Fruit fly (Drosophila melanogaster) whole organism, pupa: Measurements from ENCODE around the gene ergic53.

Experiments used
- CG10348 ChIP-seq: fragments of 200-800 bp; sonication (Bioruptor generic); IDR thresholded peaks from 2 replicates; pipeline ENCODE4 v1.3.6; 2022; ENCODE audit warnings: missing biosample characterization, missing genetic modification characterization
- CG12605 ChIP-seq: fragments of 200-800 bp; sonication (Bioruptor generic); IDR thresholded peaks from 2 replicates; pipeline ENCODE4 v1.3.6; 2022; ENCODE audit warnings: missing biosample characterization, missing genetic modification characterization
- CG13204 ChIP-seq: fragments of 200-800 bp; sonication (Bioruptor generic); optimal IDR thresholded peaks from 2 replicates; lab custom pipeline; 2018; ENCODE audit warnings: missing biosample characterization, mild to moderate bottlenecking, missing genetic modification characterization, moderate library complexity
- CG14655 ChIP-seq: fragments of 200-800 bp; sonication (Bioruptor generic); optimal IDR thresholded peaks from 3 replicates; lab custom pipeline; 2017; ENCODE audit warnings: mild to moderate bottlenecking, missing biosample characterization, missing genetic modification reagents, missing genetic modification characterization
- CG15710 ChIP-seq: fragments of 200-800 bp; sonication (Bioruptor generic); optimal IDR thresholded peaks from 2 replicates; lab custom pipeline; 2018; ENCODE audit warnings: missing biosample characterization, mild to moderate bottlenecking, missing genetic modification characterization, moderate library complexity
- CG17806 ChIP-seq: fragments of 200-800 bp; sonication (Bioruptor generic); optimal IDR thresholded peaks from 2 replicates; lab custom pipeline; 2018; ENCODE audit warnings: missing biosample characterization, mild to moderate bottlenecking, missing genetic modification characterization, moderate library complexity
- CG32121 ChIP-seq: fragments of 200-800 bp; sonication (Bioruptor generic); IDR thresholded peaks from 2 replicates; pipeline ENCODE4 v1.3.6; 2022; ENCODE audit warnings: missing biosample characterization, missing genetic modification characterization
- CG34367 ChIP-seq: fragments of 200-800 bp; sonication (Bioruptor generic); optimal IDR thresholded peaks from 2 replicates; lab custom pipeline; 2018; ENCODE audit warnings: missing biosample characterization, mild to moderate bottlenecking, missing genetic modification characterization
- CG4496 ChIP-seq: fragments of 200-800 bp; sonication (Bioruptor generic); IDR thresholded peaks from 3 replicates; pipeline ENCODE4 v1.3.6; 2022; ENCODE audit warnings: missing biosample characterization, missing genetic modification characterization
- CG8159 ChIP-seq: fragments of 200-800 bp; sonication (Bioruptor generic); optimal IDR thresholded peaks from 3 replicates; lab custom pipeline; 2018; ENCODE audit warnings: missing biosample characterization, mild to moderate bottlenecking, missing genetic modification characterization, moderate library complexity
- CG8301 ChIP-seq: fragments of 200-800 bp; sonication (Bioruptor generic); optimal IDR thresholded peaks from 2 replicates; lab custom pipeline; 2018; ENCODE audit warnings: missing biosample characterization, mild to moderate bottlenecking, missing genetic modification characterization
- CG9948 ChIP-seq: fragments of 200-800 bp; sonication (Bioruptor generic); optimal IDR thresholded peaks from 2 replicates; lab custom pipeline; 2018; ENCODE audit warnings: missing biosample characterization, mild to moderate bottlenecking, missing genetic modification characterization, moderate library complexity
- D1 ChIP-seq: fragments of 200-800 bp; sonication (Bioruptor generic); optimal IDR thresholded peaks from 2 replicates; lab custom pipeline; 2018; ENCODE audit warnings: missing biosample characterization, mild to moderate bottlenecking, missing genetic modification characterization, moderate library complexity
- EcR ChIP-seq: fragments of 200-800 bp; sonication (Bioruptor generic); optimal IDR thresholded peaks from 3 replicates; lab custom pipeline; 2019; ENCODE audit warnings: missing biosample characterization, missing genetic modification characterization, mild to moderate bottlenecking, moderate library complexity, missing genetic modification reagents
- Ets98B ChIP-seq: fragments of 200-800 bp; sonication (Bioruptor generic); IDR thresholded peaks from 2 replicates; pipeline ENCODE4 v1.3.6; 2022; ENCODE audit warnings: missing biosample characterization, missing genetic modification characterization
- Pif1A ChIP-seq: fragments of 200-800 bp; sonication (Bioruptor generic); optimal IDR thresholded peaks from 3 replicates; lab custom pipeline; 2016; ENCODE audit warnings: missing biosample characterization, missing genetic modification characterization
- Pif1B ChIP-seq: fragments of 200-800 bp; sonication (Bioruptor generic); optimal IDR thresholded peaks from 3 replicates; lab custom pipeline; 2016; ENCODE audit warnings: missing biosample characterization, missing genetic modification characterization
- Snoo ChIP-seq: fragments of 200-800 bp; sonication (Bioruptor generic); optimal IDR thresholded peaks from 3 replicates; lab custom pipeline; 2017; ENCODE audit warnings: missing biosample characterization, mild to moderate bottlenecking, missing genetic modification characterization, inconsistent platforms
- fd96Ca ChIP-seq: fragments of 200-800 bp; sonication (Bioruptor generic); IDR thresholded peaks from 3 replicates; pipeline ENCODE4 v1.3.6; 2022; ENCODE audit warnings: missing biosample characterization, missing genetic modification characterization
- gl ChIP-seq: fragments of 200-800 bp; sonication (Bioruptor generic); optimal IDR thresholded peaks from 2 replicates; lab custom pipeline; 2018; ENCODE audit warnings: missing biosample characterization, mild to moderate bottlenecking, missing genetic modification characterization
- rn ChIP-seq: fragments of 200-800 bp; sonication (Bioruptor generic); IDR thresholded peaks from 2 replicates; pipeline ENCODE4 v1.3.6; 2022; ENCODE audit warnings: missing biosample characterization, missing genetic modification characterization

The ergic53 gene

DNA sequence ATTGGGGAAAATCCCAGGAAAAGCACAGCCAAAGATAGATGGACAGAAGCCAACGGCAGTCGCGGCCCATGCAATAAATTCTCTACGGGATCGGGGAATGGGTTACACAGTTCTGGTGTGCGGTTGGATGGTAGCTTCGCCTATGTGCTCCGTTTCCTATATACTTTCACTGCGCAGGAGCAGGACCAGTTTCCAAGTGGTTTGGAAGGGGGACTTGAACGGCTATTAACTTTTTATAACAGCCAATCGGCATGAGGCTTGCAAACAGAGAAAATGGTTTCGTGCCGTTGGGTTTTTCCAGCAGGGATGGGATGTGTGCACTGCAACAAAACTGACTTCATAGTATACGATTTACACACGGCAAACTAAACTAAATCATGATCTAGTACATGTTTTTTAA, 3.6 kb downstream of the ergic53 start:
- TF ChIP-seq CG10348: no peak
- no peak for TF ChIP-seq CG32121 (GFP tag; lab: Robert Waterston, UW)
- TF ChIP-seq CG15710 (tag; lab: Kevin White, UChicago): no peak
- TF ChIP-seq CG8301: no peak

- TF ChIP-seq CG14655 (no peak), fd96Ca (GFP tag; lab: Robert Waterston, UW) (no peak), EcR (no peak), CG12605 (GFP tag; lab: Robert Waterston, UW) (no peak), Pif1B (GFP tag; lab: Kevin White, UChicago) (no peak), CG10348 (no peak), CG15710 (tag; lab: Kevin White, UChicago) (no peak), CG34367 (tag; lab: Kevin White, UChicago) (no peak), CG8159 (no peak), CG9948 (tag; lab: Kevin White, UChicago) (no peak), rn (GFP tag; lab: Robert Waterston, UW) (no peak), CG13204 (GFP tag; lab: Kevin White, UChicago) (no peak), CG17806 (tag; lab: Kevin White, UChicago) (no peak), Snoo (tag; lab: Kevin White, UChicago) (no peak)
Measured at dm6 chr3L:8540509-8540908, 5.7 kb downstream of the ergic53 start.

DNA sequence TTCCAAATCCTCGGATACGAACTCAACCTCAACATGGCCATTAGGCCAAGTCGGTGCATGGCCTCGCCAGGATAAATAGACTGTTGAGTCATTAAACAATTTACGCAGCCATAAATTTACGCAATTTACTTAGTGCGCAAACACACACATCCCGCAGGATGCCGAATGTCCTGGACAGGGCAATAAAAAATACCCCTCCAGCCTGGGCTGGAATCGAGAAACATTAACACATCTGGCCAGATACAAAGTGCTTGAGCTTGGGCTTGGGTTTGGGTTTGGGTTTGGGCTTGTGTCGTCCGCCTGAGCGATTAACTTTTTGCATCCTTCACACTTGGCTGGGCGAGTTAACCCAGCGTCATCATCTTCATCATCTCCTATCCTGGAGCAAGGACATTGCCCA, 6.9 kb downstream of the ergic53 start:
- TF ChIP-seq fd96Ca (GFP tag; lab: Robert Waterston, UW) (no peak), Ets98B (GFP tag; lab: Robert Waterston, UW) (no peak), CG14655 (no peak), CG9948 (tag; lab: Kevin White, UChicago) (no peak), CG4496 (GFP tag; lab: Robert Waterston, UW) (no peak), Pif1A (GFP tag; lab: Kevin White, UChicago) (no peak), Snoo (tag; lab: Kevin White, UChicago) (no peak)
- TF ChIP-seq, all 21 proteins: peak for 0

dm6 chr3L:8542213-8542612, 7.4 kb downstream of the ergic53 start:
- TF ChIP-seq CG15710 (tag; lab: Kevin White, UChicago) (no peak), gl (tag; lab: Kevin White, UChicago) (no peak), Ets98B (GFP tag; lab: Robert Waterston, UW) (no peak), rn (GFP tag; lab: Robert Waterston, UW) (no peak), CG4496 (GFP tag; lab: Robert Waterston, UW) (no peak), D1 (no peak), CG10348 (no peak), fd96Ca (GFP tag; lab: Robert Waterston, UW) (no peak), CG8159 (no peak), Pif1B (GFP tag; lab: Kevin White, UChicago) (no peak), CG14655 (no peak), CG12605 (GFP tag; lab: Robert Waterston, UW) (no peak), CG9948 (tag; lab: Kevin White, UChicago) (no peak), CG34367 (tag; lab: Kevin White, UChicago) (no peak)

dm6 chr3L:8543866-8544265, 9.1 kb downstream of the ergic53 start:
- peak; percentile 1 for TF ChIP-seq CG8159
- no peak for TF ChIP-seq rn (GFP tag; lab: Robert Waterston, UW)
- peak; percentile 1 for TF ChIP-seq CG9948 (tag; lab: Kevin White, UChicago)
- no peak for TF ChIP-seq CG13204 (GFP tag; lab: Kevin White, UChicago)
- peak; percentile 22 for TF ChIP-seq D1
- TF ChIP-seq CG15710 (tag; lab: Kevin White, UChicago): no peak
- no peak for TF ChIP-seq EcR

DNA sequence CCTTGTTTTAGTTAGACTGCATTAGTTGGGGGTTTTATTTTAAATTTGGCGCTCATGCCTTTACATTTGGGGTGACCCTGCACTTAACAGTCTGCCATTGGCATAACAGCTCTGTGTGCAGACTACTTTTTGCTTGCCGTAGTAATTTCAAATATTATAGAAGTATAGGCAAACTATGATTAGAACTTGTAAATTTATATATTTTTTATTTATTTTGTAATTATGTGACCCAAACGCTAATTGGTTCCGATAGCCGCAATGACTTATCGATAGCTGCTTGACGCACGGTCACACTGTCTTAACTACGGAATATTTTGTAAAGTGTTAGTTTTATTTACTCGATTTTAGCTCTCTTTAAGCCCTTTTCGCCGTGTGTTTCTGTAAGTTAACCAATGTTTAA, 9.9 kb downstream of the ergic53 start, which contains the start of gene rhea:
Gene rhea (plus strand): TSS at position 292 of the 400 bp plus-strand sequence.
- TF ChIP-seq CG10348: no peak
- peak; percentile 48 for TF ChIP-seq CG8159
- TF ChIP-seq, all 21 proteins: peak for 1

DNA sequence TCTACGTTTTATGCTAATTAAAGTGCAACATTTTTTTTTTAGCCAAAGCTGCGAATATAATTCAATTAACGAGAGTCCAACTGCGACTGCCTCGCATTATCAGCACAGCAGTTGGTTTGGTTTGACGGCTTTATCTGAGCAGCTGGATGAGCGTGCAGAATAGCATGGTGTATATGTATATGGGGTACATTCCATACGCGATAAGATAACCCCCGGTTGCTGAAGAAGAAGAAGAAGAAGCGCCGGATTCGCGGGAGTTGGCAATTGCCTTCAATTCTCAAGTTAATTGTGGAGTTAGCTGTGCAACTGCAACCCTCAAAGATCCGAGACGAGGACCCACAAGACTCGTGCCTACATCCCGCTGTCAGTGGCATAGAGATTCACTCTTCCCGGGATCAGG, 10.7 kb downstream of the ergic53 start:
- TF ChIP-seq D1 (no peak), EcR (peak; percentile 2)

dm6 chr3L:8546355-8546771, 11.6 kb downstream of the ergic53 start:
- TF ChIP-seq D1 (no peak), EcR (peak; percentile 96), CG13204 (GFP tag; lab: Kevin White, UChicago) (peak; percentile 63), rn (GFP tag; lab: Robert Waterston, UW) (no peak), Pif1B (GFP tag; lab: Kevin White, UChicago) (peak; percentile 67), CG34367 (tag; lab: Kevin White, UChicago) (no peak), CG9948 (tag; lab: Kevin White, UChicago) (no peak), gl (tag; lab: Kevin White, UChicago) (peak; percentile 57), CG4496 (GFP tag; lab: Robert Waterston, UW) (peak; percentile 63; the same call in 2 of the 3 replicates), CG32121 (GFP tag; lab: Robert Waterston, UW) (peak; percentile 69), CG14655 (no peak), Snoo (tag; lab: Kevin White, UChicago) (peak; percentile 30), CG8301 (no peak), fd96Ca (GFP tag; lab: Robert Waterston, UW) (no peak; the same call in 1 of the 3 replicates), Ets98B (GFP tag; lab: Robert Waterston, UW) (peak; percentile 62), CG17806 (tag; lab: Kevin White, UChicago) (no peak), CG10348 (no peak), Pif1A (GFP tag; lab: Kevin White, UChicago) (peak; percentile 59), CG8159 (peak; percentile 36), CG12605 (GFP tag; lab: Robert Waterston, UW) (peak; percentile 57; the same call in 1 of the 2 replicates), CG15710 (tag; lab: Kevin White, UChicago) (peak; percentile 18)
